Worm (Caenorhabditis elegans): ENCODE measurements around the gene F43B10.1.
A peak's percentile ranks its signal among the peaks of the same experiment; 100 is the strongest.

Gene F43B10.1

DNA sequence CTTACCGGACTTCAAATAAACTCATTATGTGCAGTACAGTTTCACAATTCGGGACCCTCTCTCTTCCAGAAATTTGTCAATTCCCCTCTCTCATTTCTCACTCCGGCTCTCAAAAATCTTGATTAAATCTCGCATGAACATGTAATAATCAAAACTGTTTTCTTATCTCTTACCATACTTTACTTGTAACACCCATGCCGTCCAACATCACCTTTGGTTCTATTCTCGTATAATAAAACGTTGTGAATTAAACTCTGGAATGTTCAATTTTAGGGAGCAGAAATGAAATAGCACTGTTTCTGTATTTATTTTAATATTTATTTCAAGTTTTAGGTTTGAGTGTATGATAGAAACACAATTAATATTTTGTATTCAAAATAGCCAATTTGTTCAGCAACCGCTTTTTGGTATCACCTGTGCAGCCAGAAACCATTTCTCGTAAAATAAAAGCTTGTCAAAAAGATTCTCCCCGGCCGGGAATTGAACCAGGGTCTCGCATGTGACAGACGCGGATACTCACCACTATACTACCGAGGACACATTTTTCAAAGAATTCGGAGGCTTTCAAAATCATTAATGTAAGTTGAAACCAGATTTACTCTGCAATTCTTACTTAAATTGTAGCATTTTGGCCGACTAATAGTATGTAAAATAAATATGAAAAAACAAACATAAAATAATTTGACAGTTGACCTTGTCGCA, 45.0 kb downstream of the F43B10.1 start (continued):
- peak; percentile 87 for TF ChIP-seq lin-26 (GFP tag; IDR thresholded peaks at IDR 0.05)
- no peak for TF ChIP-seq egl-44 (GFP tag; IDR thresholded peaks at IDR 0.05)
- TF ChIP-seq nhr-80 (tag; optimal IDR thresholded peaks at IDR 0.05): no peak
- no peak for TF ChIP-seq ztf-6 (GFP tag; IDR thresholded peaks at IDR 0.05)
- no peak for TF ChIP-seq madf-3 (GFP tag; IDR thresholded peaks at IDR 0.05)
- TF ChIP-seq hlh-26 (GFP tag; conservative IDR thresholded peaks at IDR 0.05): no peak
- no peak for TF ChIP-seq Y67H2A.10 (GFP tag; conservative IDR thresholded peaks at IDR 0.05)
- peak; percentile 29 for TF ChIP-seq die-1 (tag; optimal IDR thresholded peaks at IDR 0.05)
- 0 out of 2 replicates have a peak, but pooled peaks have one; percentile 11 for TF ChIP-seq D2030.7 (GFP tag; IDR thresholded peaks at IDR 0.05)
- no peak for TF ChIP-seq madf-8 (GFP tag; conservative IDR thresholded peaks at IDR 0.05)
- TF ChIP-seq lsy-27 (tag; optimal IDR thresholded peaks at IDR 0.05; ENCODE audit: borderline replicate concordance, insufficient read depth): no peak
- peak; percentile 44 for TF ChIP-seq him-1 (tag; optimal IDR thresholded peaks at IDR 0.05)
- no peak for TF ChIP-seq F49E8.2 (tag; optimal IDR thresholded peaks at IDR 0.05; ENCODE audit: insufficient read depth)
- TF ChIP-seq ceh-58 (GFP tag; IDR thresholded peaks at IDR 0.05): no peak
- no peak for TF ChIP-seq ztf-26 (tag; optimal IDR thresholded peaks at IDR 0.05)
- no peak for TF ChIP-seq F39B2.1 (GFP tag; IDR thresholded peaks at IDR 0.05)
- TF ChIP-seq ceh-40 (GFP tag; IDR thresholded peaks at IDR 0.05): 0 out of 2 replicates have a peak, but pooled peaks have one; percentile 23
- 0 out of 2 replicates have a peak, but pooled peaks have one; percentile 5 for TF ChIP-seq dox-1 (GFP tag; IDR thresholded peaks at IDR 0.05)
- no peak for TF ChIP-seq mxl-1 (tag; optimal IDR thresholded peaks at IDR 0.05)
- no peak for TF ChIP-seq ama-1 (optimal IDR thresholded peaks at IDR 0.05)
- TF ChIP-seq ama-1 (GFP tag; optimal IDR thresholded peaks at IDR 0.05): peak in 1 of 2 experiments; percentile 40
- TF ChIP-seq rec-8 (tag; optimal IDR thresholded peaks at IDR 0.05): no peak
- TF ChIP-seq mel-28 (tag; optimal IDR thresholded peaks at IDR 0.05; ENCODE audit: borderline replicate concordance): no peak
- no peak for TF ChIP-seq lsl-1 (GFP tag; optimal IDR thresholded peaks at IDR 0.05)
- TF ChIP-seq F33H1.4 (GFP tag; IDR thresholded peaks at IDR 0.05): no peak
- TF ChIP-seq madf-6 (GFP tag; IDR thresholded peaks at IDR 0.05): peak; percentile 23; the same call in 1 of the 2 replicates
- TF ChIP-seq cebp-1 (GFP tag; IDR thresholded peaks at IDR 0.05): no peak
- TF ChIP-seq cebp-1 (tag; optimal IDR thresholded peaks at IDR 0.05): no peak
- peak; percentile 25 for TF ChIP-seq nhr-90 (tag; optimal IDR thresholded peaks at IDR 0.05)
- no peak for TF ChIP-seq nhr-179 (tag; optimal IDR thresholded peaks at IDR 0.05)
- no peak for TF ChIP-seq repo-1 (tag; optimal IDR thresholded peaks at IDR 0.05)
- TF ChIP-seq Y56A3A.18 (GFP tag; IDR thresholded peaks at IDR 0.05): peak; percentile 68; the same call in 1 of the 2 replicates
- no peak; the same call in 1 of the 2 replicates for TF ChIP-seq Y53F4B.3 (GFP tag; IDR thresholded peaks at IDR 0.05)
- TF ChIP-seq F10E7.11 (tag; optimal IDR thresholded peaks at IDR 0.05): peak; percentile 13
- peak; percentile 36 for TF ChIP-seq madf-10 (tag; optimal IDR thresholded peaks at IDR 0.05)
- no peak for TF ChIP-seq B0019.2 (GFP tag; conservative IDR thresholded peaks at IDR 0.05)
- no peak for TF ChIP-seq ZK185.1 (tag; optimal IDR thresholded peaks at IDR 0.05; ENCODE audit: poor library complexity, severe bottlenecking)
- TF ChIP-seq nhr-120 (GFP tag; IDR thresholded peaks at IDR 0.05): no peak
- TF ChIP-seq hlh-12 (tag; optimal IDR thresholded peaks at IDR 0.05): no peak
- TF ChIP-seq ztf-25 (GFP tag; IDR thresholded peaks at IDR 0.05): peak; percentile 56; the same call in 1 of the 2 replicates
- peak; percentile 83 for TF ChIP-seq tbp1 (GFP tag; optimal IDR thresholded peaks at IDR 0.05)
- no peak for TF ChIP-seq unc-130 (GFP tag; optimal IDR thresholded peaks at IDR 0.05)
- TF ChIP-seq F22D6.2 (tag; optimal IDR thresholded peaks at IDR 0.05): no peak
- no peak for TF ChIP-seq B0261.1 (tag; optimal IDR thresholded peaks at IDR 0.05)
- TF ChIP-seq Y53G8AR.9 (GFP tag; conservative IDR thresholded peaks at IDR 0.05): no peak
- TF ChIP-seq sptf-2 (GFP tag; optimal IDR thresholded peaks at IDR 0.05): no peak
- TF ChIP-seq aptf-2 (GFP tag; conservative IDR thresholded peaks at IDR 0.05): no peak
- TF ChIP-seq hrde-1 (tag; optimal IDR thresholded peaks at IDR 0.05; ENCODE audit: borderline replicate concordance): peak; percentile 11

All from whole organism, young adult.